Worm (Caenorhabditis elegans) whole organism, L1 larva: ENCODE results near the gene T28A11.22.

Source experiments
- aly-2 ChIP-seq: fragments of 150-350 bp; optimal IDR thresholded peaks from 2 replicates; lab custom pipeline; 2014; ENCODE audit warnings: missing biosample characterization, missing genetic modification characterization
- ama-1 ChIP-seq: fragments of 150-350 bp; optimal IDR thresholded peaks from 2 replicates; lab custom pipeline; 2014
- ceh-63 ChIP-seq: fragments of 200-800 bp; sonication (Bioruptor generic); optimal IDR thresholded peaks from 2 replicates; lab custom pipeline; 2018; ENCODE audit warnings: mild to moderate bottlenecking, missing genetic modification characterization, missing compliant biosample characterization
- fos-1 ChIP-seq: fragments of 150-350 bp; optimal IDR thresholded peaks from 2 replicates; lab custom pipeline; 2014; ENCODE audit warnings: missing biosample characterization, missing genetic modification characterization
- lin-13 ChIP-seq: fragments of 150-350 bp; optimal IDR thresholded peaks from 2 replicates; lab custom pipeline; 2014; ENCODE audit warnings: missing biosample characterization, missing genetic modification reagents, missing genetic modification characterization
- nhr-28 ChIP-seq: fragments of 150-350 bp; optimal IDR thresholded peaks from 2 replicates; lab custom pipeline; 2014; ENCODE audit warnings: missing biosample characterization, missing genetic modification characterization
- nhr-77 ChIP-seq: fragments of 150-350 bp; optimal IDR thresholded peaks from 2 replicates; lab custom pipeline; 2014; ENCODE audit warnings: missing biosample characterization, missing genetic modification characterization
- pqm-1 ChIP-seq: sonication (generic microtip); optimal IDR thresholded peaks from 3 replicates; lab custom pipeline; 2017; ENCODE audit warnings: missing biosample characterization, missing genetic modification characterization
- tbx-2 ChIP-seq: sonication (generic microtip); optimal IDR thresholded peaks from 2 replicates; lab custom pipeline; 2016; ENCODE audit warnings: missing genetic modification characterization, missing compliant biosample characterization
- unc-130 ChIP-seq: fragments of 150-350 bp; optimal IDR thresholded peaks from 2 replicates; lab custom pipeline; 2017; ENCODE audit warnings: missing biosample characterization, missing genetic modification characterization, inconsistent platforms
- unc-62 ChIP-seq: fragments of 150-350 bp; optimal IDR thresholded peaks from 2 replicates; lab custom pipeline; 2014; ENCODE audit warnings: missing biosample characterization, missing genetic modification reagents, missing genetic modification characterization
- zag-1 ChIP-seq: fragments of 150-350 bp; optimal IDR thresholded peaks from 2 replicates; lab custom pipeline; 2014; ENCODE audit warnings: missing biosample characterization, missing genetic modification characterization

DNA sequence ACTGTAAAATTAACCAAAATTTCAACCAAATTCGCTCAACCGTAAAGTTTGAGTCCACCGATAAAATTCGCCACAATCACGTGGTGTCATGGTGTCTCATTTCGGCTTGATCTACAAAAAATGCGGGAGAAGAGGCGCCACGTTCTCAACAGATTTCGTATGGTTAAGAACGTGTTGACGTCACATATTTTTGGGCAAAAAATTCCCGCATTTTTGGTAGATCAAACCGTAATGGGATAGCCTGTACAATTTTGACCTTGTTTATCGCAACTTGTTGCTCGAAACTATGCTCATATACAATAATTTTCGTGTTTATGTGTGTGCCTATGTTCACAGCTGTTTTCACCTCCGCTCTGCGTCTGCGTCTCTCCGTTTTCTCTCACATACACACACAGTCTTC lies 48.4 kb upstream of the T28A11.22 start:
- TF ChIP-seq nhr-77 (tag; lab: Kevin White, UChicago), result no peak
- TF ChIP-seq unc-62, result no peak
- TF ChIP-seq nhr-28, result no peak
- TF ChIP-seq ceh-63, result no peak
- TF ChIP-seq zag-1 (tag; lab: Kevin White, UChicago), result no peak
- no peak for TF ChIP-seq ama-1 (lab: Kevin White, UChicago)
- TF ChIP-seq unc-130 (tag; lab: Kevin White, UChicago), result no peak
- no peak for TF ChIP-seq pqm-1 (tag; lab: Kevin White, UChicago)
- no peak for TF ChIP-seq aly-2
- no peak for TF ChIP-seq fos-1 (tag; lab: Kevin White, UChicago)
- no peak for TF ChIP-seq lin-13 (GFP tag; lab: Kevin White, UChicago)
- no peak for TF ChIP-seq tbx-2
